Fruit fly (Drosophila melanogaster) whole organism: Measurements from ENCODE around the gene CG33784.

Source experiments
- CG8478 ChIP-seq: fragments of >200 bp; optimal IDR thresholded peaks from 2 replicates; lab custom pipeline; 2018; ENCODE audit warnings: inconsistent platforms
- Dll ChIP-seq: fragments of >200 bp; optimal IDR thresholded peaks from 2 replicates; lab custom pipeline; 2017
- EcR ChIP-seq, 2 experiments: fragments of >200 bp; optimal IDR thresholded peaks; 2 replicates each; lab custom pipeline; 2017; ENCODE audit warnings: missing biosample characterization in 2 of 2, missing genetic modification characterization in 2 of 2, missing genetic modification reagents in 2 of 2
- pan ChIP-seq: fragments of >200 bp; optimal IDR thresholded peaks from 2 replicates; lab custom pipeline; 2017
- psq ChIP-seq: fragments of >200 bp; optimal IDR thresholded peaks from 2 replicates; lab custom pipeline; 2017
- usp ChIP-seq: fragments of >200 bp; optimal IDR thresholded peaks from 2 replicates; lab custom pipeline; 2017; ENCODE audit warnings: missing biosample characterization, missing genetic modification characterization, mixed read lengths

Gene CG33784

dm6 chr3R:10109212-10109880, 41.6 kb downstream of the CG33784 start:
- TF ChIP-seq Dll (lab: Kevin White, UChicago) (peak; percentile 95), psq (lab: Kevin White, UChicago) (no peak), pan (lab: Kevin White, UChicago) (no peak), CG8478 (lab: Kevin White, UChicago) (no peak), EcR (GFP tag; optimal IDR thresholded peaks at IDR 0.05; lab: Kevin White, UChicago) (peak in 1 of 2 experiments; percentile 51), usp (GFP tag; lab: Kevin White, UChicago) (no peak)

- peak in 1 of 2 experiments; percentile 23 for TF ChIP-seq EcR (GFP tag; optimal IDR thresholded peaks at IDR 0.05; lab: Kevin White, UChicago)
- TF ChIP-seq psq (lab: Kevin White, UChicago) = no peak
Measured at dm6 chr3R:10109938-10110337, 42.2 kb downstream of the CG33784 start, which contains the start of gene Fmr1. Gene Fmr1, minus strand, starts transcription at chr3R:10110121.

dm6 chr3R:10111150-10111814, 43.6 kb downstream of the CG33784 start:
- TF ChIP-seq pan (lab: Kevin White, UChicago) (no peak), Dll (lab: Kevin White, UChicago) (no peak), usp (GFP tag; lab: Kevin White, UChicago) (no peak), psq (lab: Kevin White, UChicago) (no peak), EcR (GFP tag; optimal IDR thresholded peaks at IDR 0.05; lab: Kevin White, UChicago) (no peak), CG8478 (lab: Kevin White, UChicago) (no peak)

- TF ChIP-seq pan (lab: Kevin White, UChicago) = no peak
- TF ChIP-seq Dll (lab: Kevin White, UChicago) = no peak
- no peak for TF ChIP-seq EcR (GFP tag; optimal IDR thresholded peaks at IDR 0.05; lab: Kevin White, UChicago)
- TF ChIP-seq usp (GFP tag; lab: Kevin White, UChicago) = no peak
- no peak for TF ChIP-seq CG8478 (lab: Kevin White, UChicago)
- no peak for TF ChIP-seq psq (lab: Kevin White, UChicago)
Measured at dm6 chr3R:10111815-10112185, 44.1 kb downstream of the CG33784 start.

dm6 chr3R:10112195-10112594, 44.5 kb downstream of the CG33784 start, which contains the start of gene CAH7:
Gene CAH7, plus strand, starts transcription at chr3R:10112237.
- TF ChIP-seq psq (lab: Kevin White, UChicago) (no peak), Dll (lab: Kevin White, UChicago) (no peak), pan (lab: Kevin White, UChicago) (no peak), EcR (GFP tag; optimal IDR thresholded peaks at IDR 0.05; lab: Kevin White, UChicago) (no peak), CG8478 (lab: Kevin White, UChicago) (no peak)

- TF ChIP-seq CG8478 (lab: Kevin White, UChicago) = no peak
- TF ChIP-seq usp (GFP tag; lab: Kevin White, UChicago) = no peak
- no peak for TF ChIP-seq EcR (GFP tag; optimal IDR thresholded peaks at IDR 0.05; lab: Kevin White, UChicago)
- no peak for TF ChIP-seq pan (lab: Kevin White, UChicago)
Measured at dm6 chr3R:10113746-10114145, 46.0 kb downstream of the CG33784 start.

- TF ChIP-seq psq (lab: Kevin White, UChicago) (no peak), CG8478 (lab: Kevin White, UChicago) (no peak)
Measured at dm6 chr3R:10114915-10115534, 47.3 kb downstream of the CG33784 start.

- no peak for TF ChIP-seq Dll (lab: Kevin White, UChicago)
- no peak for TF ChIP-seq CG8478 (lab: Kevin White, UChicago)
- TF ChIP-seq pan (lab: Kevin White, UChicago) = no peak
- TF ChIP-seq usp (GFP tag; lab: Kevin White, UChicago) = no peak
- TF ChIP-seq psq (lab: Kevin White, UChicago) = no peak
- TF ChIP-seq EcR (GFP tag; optimal IDR thresholded peaks at IDR 0.05; lab: Kevin White, UChicago) = no peak
Measured at dm6 chr3R:10115797-10116196, 48.1 kb downstream of the CG33784 start.
